Worm (Caenorhabditis elegans) whole organism, midembryonic: ENCODE data around the gene nstp-5.
"Not testable (repeated sequence)": the region's sequence is repeated elsewhere in the genome, so short reads cannot be mapped to it uniquely, and the experiment has no call there.

Experiments
- T22C8.4 ChIP-seq: fragments of 200-800 bp; sonication (Bioruptor generic); IDR thresholded peaks from 2 replicates; pipeline ENCODE4 v1.3.6; 2022; ENCODE audit warnings: missing genetic modification characterization, missing compliant biosample characterization
- cog-1 ChIP-seq: sonication (generic microtip); optimal IDR thresholded peaks from 2 replicates; lab custom pipeline; 2016; ENCODE audit warnings: missing genetic modification characterization, missing compliant biosample characterization
- flt-1 ChIP-seq: fragments of 200-800 bp; sonication (Bioruptor generic); IDR thresholded peaks from 2 replicates; pipeline ENCODE4 v1.3.6; 2022; ENCODE audit warnings: missing genetic modification characterization, missing compliant biosample characterization
- klf-2 ChIP-seq: fragments of 200-800 bp; sonication (Bioruptor generic); conservative IDR thresholded peaks from 2 replicates; pipeline ENCODE4 v1.3.6; 2022; ENCODE audit warnings: missing genetic modification reagents, missing genetic modification characterization, missing compliant biosample characterization
- med-1 ChIP-seq: sonication (generic microtip); optimal IDR thresholded peaks from 2 replicates; lab custom pipeline; 2017; ENCODE audit warnings: missing genetic modification characterization, mild to moderate bottlenecking, missing compliant biosample characterization, antibody characterized with exemption, missing genetic modification reagents; ENCODE audit not compliant: insufficient read depth
- ref-1 ChIP-seq: fragments of 200-800 bp; sonication (Bioruptor generic); conservative IDR thresholded peaks from 2 replicates; pipeline ENCODE4 v1.3.6; 2022; ENCODE audit warnings: missing genetic modification reagents, missing genetic modification characterization, missing compliant biosample characterization
- tab-1 ChIP-seq: fragments of 200-800 bp; sonication (Bioruptor generic); IDR thresholded peaks from 2 replicates; pipeline ENCODE4 v1.3.6; 2022; ENCODE audit warnings: missing genetic modification characterization, missing compliant biosample characterization
- ztf-23 ChIP-seq: fragments of 200-800 bp; sonication (Bioruptor generic); IDR thresholded peaks from 2 replicates; pipeline ENCODE4 v1.3.6; 2022; ENCODE audit warnings: missing genetic modification reagents, missing genetic modification characterization, missing compliant biosample characterization
- ztf-29 ChIP-seq: fragments of 200-800 bp; sonication (Bioruptor generic); IDR thresholded peaks from 2 replicates; pipeline ENCODE4 v1.3.6; 2022; ENCODE audit warnings: missing genetic modification reagents, missing genetic modification characterization, missing compliant biosample characterization

nstp-5 gene

DNA sequence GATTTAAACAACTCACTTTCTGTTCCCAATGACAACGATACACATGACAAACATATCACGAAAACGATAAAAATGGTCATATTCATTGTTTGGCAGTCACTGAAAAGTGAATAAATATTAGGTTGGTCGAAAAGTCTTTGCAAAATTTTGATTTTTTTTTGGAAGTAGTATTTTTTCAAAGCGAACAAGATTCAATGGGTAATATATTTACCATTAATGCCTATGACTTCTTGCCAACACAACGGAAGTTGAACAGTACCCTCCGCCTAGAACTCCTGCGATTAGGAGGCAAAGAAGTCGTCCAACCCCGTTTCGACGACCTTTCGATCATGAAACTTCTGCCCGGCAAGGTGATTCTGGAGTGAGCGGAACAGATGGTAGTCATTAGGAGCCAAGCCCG is 19.9 kb downstream of the nstp-5 start, which contains the start of gene ZK896.1:
Gene ZK896.1, minus strand, starts transcription at position 101 of the 400 bp plus-strand sequence.
- TF ChIP-seq flt-1 (GFP tag; lab: Robert Waterston, UW); T22C8.4 (GFP tag; lab: Robert Waterston, UW); ref-1: not testable (repeated sequence)

- TF ChIP-seq klf-2 (GFP tag; lab: Robert Waterston, UW) (no peak), ref-1 (no peak)
Observed at ce11 chrIV:12876558-12876957, 21.2 kb downstream of the nstp-5 start.

DNA sequence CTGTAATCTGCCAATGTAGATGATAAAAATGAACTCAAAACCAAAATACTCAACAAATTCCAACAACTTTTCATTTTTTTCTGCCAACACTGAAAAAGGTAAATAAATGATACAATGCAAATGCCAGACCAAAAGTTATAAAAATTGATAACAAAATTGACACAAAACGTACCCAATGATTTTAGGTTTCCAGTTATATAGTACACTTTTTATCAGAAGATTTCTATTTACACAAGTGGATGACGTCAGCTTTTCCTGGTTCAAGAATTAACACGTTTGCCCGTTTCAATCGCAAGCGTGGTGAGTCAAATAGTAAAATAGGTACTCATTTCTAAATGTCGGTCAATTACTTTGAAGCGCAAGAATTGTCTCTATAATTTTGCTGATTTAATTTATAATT is 24.2 kb downstream of the nstp-5 start, which contains the start of gene ZK896.5:
Gene ZK896.5, minus strand, starts transcription at position 89 of the 400 bp plus-strand sequence.
- TF ChIP-seq tab-1 (GFP tag; lab: Robert Waterston, UW): no peak
- no peak for TF ChIP-seq T22C8.4 (GFP tag; lab: Robert Waterston, UW)
- TF ChIP-seq ref-1: no peak
- TF ChIP-seq ztf-23: no peak
- TF ChIP-seq cog-1 (tag; lab: Kevin White, UChicago): no peak

ce11 chrIV:12883190-12883589 is 27.8 kb downstream of the nstp-5 start, which contains the start of gene ZK896.4:
Gene ZK896.4, minus strand, starts transcription at chrIV:12883290.
- no peak for TF ChIP-seq cog-1 (tag; lab: Kevin White, UChicago)
- TF ChIP-seq ztf-23: no peak
- no peak for TF ChIP-seq T22C8.4 (GFP tag; lab: Robert Waterston, UW)
- TF ChIP-seq med-1: no peak
- no peak for TF ChIP-seq flt-1 (GFP tag; lab: Robert Waterston, UW)
- TF ChIP-seq ref-1: no peak
- TF ChIP-seq tab-1 (GFP tag; lab: Robert Waterston, UW): no peak
- TF ChIP-seq klf-2 (GFP tag; lab: Robert Waterston, UW): no peak
- TF ChIP-seq ztf-29 (GFP tag; lab: Robert Waterston, UW): no peak

ce11 chrIV:12886012-12886411 is 30.7 kb downstream of the nstp-5 start:
- TF ChIP-seq tab-1 (GFP tag; lab: Robert Waterston, UW): no peak
- TF ChIP-seq med-1: no peak
- no peak for TF ChIP-seq T22C8.4 (GFP tag; lab: Robert Waterston, UW)
- TF ChIP-seq ztf-23: no peak
- TF ChIP-seq ztf-29 (GFP tag; lab: Robert Waterston, UW): no peak
- TF ChIP-seq flt-1 (GFP tag; lab: Robert Waterston, UW): no peak
- no peak for TF ChIP-seq cog-1 (tag; lab: Kevin White, UChicago)
- no peak for TF ChIP-seq ref-1
- TF ChIP-seq klf-2 (GFP tag; lab: Robert Waterston, UW): no peak

- TF ChIP-seq med-1: no peak
- no peak for TF ChIP-seq flt-1 (GFP tag; lab: Robert Waterston, UW)
- TF ChIP-seq ztf-29 (GFP tag; lab: Robert Waterston, UW): no peak
- TF ChIP-seq ztf-23: no peak
- no peak for TF ChIP-seq ref-1
- TF ChIP-seq tab-1 (GFP tag; lab: Robert Waterston, UW): no peak
- no peak for TF ChIP-seq T22C8.4 (GFP tag; lab: Robert Waterston, UW)
- TF ChIP-seq klf-2 (GFP tag; lab: Robert Waterston, UW): no peak
- no peak for TF ChIP-seq cog-1 (tag; lab: Kevin White, UChicago)
Observed at ce11 chrIV:12890445-12890844, 35.1 kb downstream of the nstp-5 start, which contains the start of gene K08D8.6. Gene K08D8.6, minus strand, starts transcription at chrIV:12890508.

ce11 chrIV:12891080-12891479 is 35.7 kb downstream of the nstp-5 start:
- TF ChIP-seq ztf-23: no peak
- no peak for TF ChIP-seq T22C8.4 (GFP tag; lab: Robert Waterston, UW)
- TF ChIP-seq ztf-29 (GFP tag; lab: Robert Waterston, UW): no peak
- TF ChIP-seq klf-2 (GFP tag; lab: Robert Waterston, UW): no peak
- no peak for TF ChIP-seq ref-1

DNA sequence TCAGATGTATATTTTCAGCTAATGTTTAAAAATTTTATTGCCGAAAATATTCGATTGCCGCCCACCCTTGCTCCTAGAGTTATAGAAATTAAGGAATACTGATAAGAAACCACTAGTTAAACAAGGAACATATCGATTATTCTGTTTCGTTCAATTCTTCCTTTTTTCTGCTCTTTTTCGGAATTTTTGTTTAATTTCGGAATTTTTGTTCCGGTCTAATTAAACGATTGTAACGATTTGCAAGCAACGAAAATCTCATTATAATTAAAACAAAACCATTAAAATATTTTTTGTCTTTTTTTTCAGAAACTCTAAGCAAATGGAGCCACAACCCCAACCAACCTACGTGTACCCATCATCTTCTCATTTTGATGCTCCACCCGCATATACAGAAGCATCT is 36.8 kb downstream of the nstp-5 start, which contains the start of gene K08D8.1:
Gene K08D8.1, plus strand, starts transcription at position 301 of the 400 bp plus-strand sequence.
- TF ChIP-seq T22C8.4 (GFP tag; lab: Robert Waterston, UW) (no peak), ztf-29 (GFP tag; lab: Robert Waterston, UW) (no peak), tab-1 (GFP tag; lab: Robert Waterston, UW) (no peak), med-1 (no peak), ztf-23 (no peak), klf-2 (GFP tag; lab: Robert Waterston, UW) (no peak), cog-1 (tag; lab: Kevin White, UChicago) (no peak), flt-1 (GFP tag; lab: Robert Waterston, UW) (no peak)

ce11 chrIV:12893166-12893565 is 37.8 kb downstream of the nstp-5 start, which contains the start of gene K08D8.12:
Gene K08D8.12, plus strand, starts transcription at chrIV:12893466.
- no peak for TF ChIP-seq ztf-23

DNA sequence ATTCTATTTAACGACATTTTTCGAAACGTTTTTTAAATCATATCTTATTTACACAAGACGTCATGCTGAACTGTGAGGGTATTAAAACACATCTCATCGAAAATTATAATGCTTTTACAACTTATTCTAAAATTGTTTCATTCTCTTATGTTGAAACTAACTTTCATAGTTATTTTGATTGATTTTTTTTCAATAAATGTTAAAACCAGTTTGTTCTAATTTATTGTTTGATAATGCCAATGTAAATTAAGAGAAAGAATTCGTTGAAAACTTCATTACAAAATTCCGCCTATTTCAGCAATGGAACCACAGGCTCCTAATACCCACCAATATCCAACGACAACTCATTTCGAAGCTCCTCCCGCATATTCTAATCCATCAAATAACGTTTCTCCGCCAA is 39.6 kb downstream of the nstp-5 start, which contains the start of gene K08D8.11:
Gene K08D8.11, plus strand, starts transcription at position 301 of the 400 bp plus-strand sequence.
- TF ChIP-seq tab-1 (GFP tag; lab: Robert Waterston, UW) (no peak), med-1 (no peak), T22C8.4 (GFP tag; lab: Robert Waterston, UW) (no peak), ref-1 (no peak), klf-2 (GFP tag; lab: Robert Waterston, UW) (no peak), cog-1 (tag; lab: Kevin White, UChicago) (no peak), ztf-23 (no peak), ztf-29 (GFP tag; lab: Robert Waterston, UW) (no peak), flt-1 (GFP tag; lab: Robert Waterston, UW) (no peak)

DNA sequence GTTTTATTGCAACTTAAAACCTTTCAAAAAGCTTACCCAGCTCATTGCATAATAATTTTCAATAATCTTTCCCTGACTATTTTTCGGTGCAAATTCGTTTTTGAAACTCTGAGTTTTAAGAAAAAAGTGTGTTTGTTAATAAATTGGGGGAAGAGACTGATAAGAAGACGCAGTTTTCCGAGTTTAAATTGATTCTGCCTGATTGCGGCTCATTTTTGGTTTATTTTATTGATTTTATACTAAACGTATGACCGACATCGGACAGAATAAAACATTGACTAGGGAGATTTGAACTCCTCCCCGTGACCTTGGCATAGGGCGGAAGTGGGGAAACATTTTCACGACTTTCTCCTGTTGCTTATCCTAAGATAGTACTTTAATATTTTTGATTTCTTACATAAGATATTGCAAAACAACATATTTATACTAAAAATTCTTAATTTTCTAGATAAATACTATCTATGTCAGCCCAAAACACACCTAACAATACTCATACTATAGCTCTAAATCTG is 41.1 kb downstream of the nstp-5 start, which contains the start of gene K08D8.7:
Gene K08D8.7, plus strand, starts transcription at position 462 of the 512 bp plus-strand sequence.
- TF ChIP-seq tab-1 (GFP tag; lab: Robert Waterston, UW): no peak
- no peak for TF ChIP-seq klf-2 (GFP tag; lab: Robert Waterston, UW)
- no peak for TF ChIP-seq ref-1
- no peak for TF ChIP-seq ztf-23
- TF ChIP-seq T22C8.4 (GFP tag; lab: Robert Waterston, UW): no peak
